Fruit fly (Drosophila melanogaster) whole organism, larva: ENCODE results near the gene Obp83b.

Experiments
- noc ChIP-seq: fragments of 200-800 bp; sonication (Bioruptor generic); optimal IDR thresholded peaks from 3 replicates; lab custom pipeline; 2019; ENCODE audit warnings: missing biosample characterization, mild to moderate bottlenecking, missing genetic modification characterization, moderate library complexity

Obp83b gene

dm6 chr3R:5976717-5977116 lies at the start of gene Obp83b:
Gene Obp83b (minus strand): TSS chr3R:5976817.
- no peak for TF ChIP-seq noc

dm6 chr3R:6025227-6025626 lies 48.6 kb upstream of the Obp83b start:
- TF ChIP-seq noc = no peak

- TF ChIP-seq noc = no peak
Measured at dm6 chr3R:6011832-6012231, 35.2 kb upstream of the Obp83b start, which contains the start of gene CG10280. Gene CG10280 (minus strand): TSS chr3R:6011932.

dm6 chr3R:6009510-6010407 lies 33.1 kb upstream of the Obp83b start:
- no peak for TF ChIP-seq noc

dm6 chr3R:6008202-6009062 lies 31.8 kb upstream of the Obp83b start, which contains the start of gene Rm62:
Gene Rm62 (minus strand): TSS chr3R:6008579.
- TF ChIP-seq noc = peak; percentile 36

dm6 chr3R:6007123-6008000 lies 30.7 kb upstream of the Obp83b start:
- peak; percentile 42 for TF ChIP-seq noc

- no peak for TF ChIP-seq noc
Measured at dm6 chr3R:6006595-6006994, 30.0 kb upstream of the Obp83b start.

dm6 chr3R:5998831-5999230 lies 22.2 kb upstream of the Obp83b start:
- no peak for TF ChIP-seq noc

dm6 chr3R:5998235-5998666 lies 21.6 kb upstream of the Obp83b start:
- peak; percentile 21 for TF ChIP-seq noc

dm6 chr3R:5997822-5998221 lies 21.2 kb upstream of the Obp83b start:
- no peak for TF ChIP-seq noc

dm6 chr3R:5995381-5995780 lies 18.8 kb upstream of the Obp83b start:
- TF ChIP-seq noc = no peak

- no peak for TF ChIP-seq noc
Measured at dm6 chr3R:5993857-5994256, 17.2 kb upstream of the Obp83b start.

- TF ChIP-seq noc = no peak
Measured at dm6 chr3R:5975145-5975544, 1.5 kb downstream of the Obp83b start, which contains the start of gene Obp83a. Gene Obp83a (minus strand): TSS chr3R:5975245.

- no peak for TF ChIP-seq noc
Measured at dm6 chr3R:5960887-5961286, 15.7 kb downstream of the Obp83b start, which contains the start of gene CG11373. Gene CG11373 (minus strand): TSS chr3R:5960987.

dm6 chr3R:5959382-5959781 lies 17.2 kb downstream of the Obp83b start, which contains the start of gene side-III:
Gene side-III (minus strand): TSS chr3R:5959555.
- no peak for TF ChIP-seq noc

dm6 chr3R:5937715-5938114 lies 38.9 kb downstream of the Obp83b start:
- no peak for TF ChIP-seq noc
